Fruit fly (Drosophila melanogaster) whole organism, larva: Measurements from ENCODE around the gene orb.

Experiments
- noc ChIP-seq: fragments of 200-800 bp; sonication (Bioruptor generic); optimal IDR thresholded peaks from 3 replicates; lab custom pipeline; 2019; ENCODE audit warnings: missing biosample characterization, mild to moderate bottlenecking, missing genetic modification characterization, moderate library complexity

The orb gene

dm6 chr3R:23257986-23258427 is 22.6 kb downstream of the orb start, which contains the start of the genes wda and Pex11c:
wda (minus strand) TSS chr3R:23258087.
Pex11c (plus strand) TSS chr3R:23258365.
- TF ChIP-seq noc (tag; lab: Kevin White, UChicago) = peak; percentile 57

- TF ChIP-seq noc (tag; lab: Kevin White, UChicago) = peak; percentile 61
These were observed 29.4 kb downstream of the orb start, which contains the start of the genes Rad60 and EloA for dm6 chr3R:23251256-23251655. Rad60 (minus strand) TSS chr3R:23251477. EloA (plus strand) TSS chr3R:23251563.

dm6 chr3R:23248853-23249573 is 31.6 kb downstream of the orb start, which contains the start of gene CG4467:
CG4467 (minus strand) TSS chr3R:23248903.
- TF ChIP-seq noc (tag; lab: Kevin White, UChicago) = no peak

- TF ChIP-seq noc (tag; lab: Kevin White, UChicago) = peak; percentile 4
These were observed 40.6 kb downstream of the orb start for dm6 chr3R:23239934-23240632.

- TF ChIP-seq noc (tag; lab: Kevin White, UChicago) = no peak
These were observed 41.6 kb downstream of the orb start for dm6 chr3R:23239051-23239450.

dm6 chr3R:23228605-23229264 is 51.9 kb downstream of the orb start:
- TF ChIP-seq noc (tag; lab: Kevin White, UChicago) = peak; percentile 51

- TF ChIP-seq noc (tag; lab: Kevin White, UChicago) = peak; percentile 49
These were observed 54.1 kb downstream of the orb start, which contains the start of gene cnc for dm6 chr3R:23226521-23227039. cnc (minus strand) TSS chr3R:23226711.

- peak; percentile 49 for TF ChIP-seq noc (tag; lab: Kevin White, UChicago)
These were observed 55.4 kb downstream of the orb start for dm6 chr3R:23225266-23225665.

- peak; percentile 79 for TF ChIP-seq noc (tag; lab: Kevin White, UChicago)
These were observed 57.4 kb downstream of the orb start for dm6 chr3R:23223151-23223810.

dm6 chr3R:23221680-23222148 is 58.9 kb downstream of the orb start:
- TF ChIP-seq noc (tag; lab: Kevin White, UChicago) = peak; percentile 66

- no peak for TF ChIP-seq noc (tag; lab: Kevin White, UChicago)
These were observed 59.5 kb downstream of the orb start for dm6 chr3R:23221003-23221679.

dm6 chr3R:23220239-23221002 is 60.2 kb downstream of the orb start:
- peak; percentile 15 for TF ChIP-seq noc (tag; lab: Kevin White, UChicago)

dm6 chr3R:23217142-23217771 is 63.4 kb downstream of the orb start:
- no peak for TF ChIP-seq noc (tag; lab: Kevin White, UChicago)
